Worm (Caenorhabditis elegans): ENCODE results near the gene cest-2.3.

Gene cest-2.3

DNA sequence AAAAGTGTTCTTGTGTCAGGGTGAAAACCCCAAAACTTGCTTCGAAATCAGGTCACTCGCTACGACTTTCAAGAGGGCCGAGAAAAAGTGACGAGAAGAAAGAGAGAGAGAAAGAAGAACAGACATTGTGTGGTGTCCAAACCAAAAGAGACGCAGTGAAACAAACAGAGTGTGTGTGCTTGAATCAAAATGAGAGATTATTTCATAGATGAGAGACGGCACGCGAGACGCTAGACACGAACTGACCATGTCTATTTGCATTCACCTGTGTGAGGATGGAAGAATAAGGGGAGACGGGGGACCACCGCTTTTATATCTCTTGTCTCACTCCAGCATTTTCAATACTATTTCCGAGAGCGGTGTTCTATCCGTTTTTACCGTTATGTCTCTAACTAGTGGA, 46.6 kb downstream of the cest-2.3 start (continued):
- TF ChIP-seq C16A3.4 (tag; optimal IDR thresholded peaks at IDR 0.05) (peak; percentile 59), mab-9 (GFP tag; IDR thresholded peaks at IDR 0.05) (no peak), zip-4 (GFP tag; optimal IDR thresholded peaks at IDR 0.05) (no peak), mdl-1 (tag; optimal IDR thresholded peaks at IDR 0.05) (peak in 1 of 2 experiments; percentile 89), efl-3 (GFP tag; optimal IDR thresholded peaks at IDR 0.05) (no peak), irx-1 (tag; optimal IDR thresholded peaks at IDR 0.05) (peak; percentile 45), nhr-76 (tag; optimal IDR thresholded peaks at IDR 0.05) (no peak), lin-39 (tag; optimal IDR thresholded peaks at IDR 0.05) (no peak), tlp-1 (tag; optimal IDR thresholded peaks at IDR 0.05) (no peak), C04F5.9 (tag; optimal IDR thresholded peaks at IDR 0.05) (no peak), skn-1 (tag; optimal IDR thresholded peaks at IDR 0.05) (peak; percentile 70), lsy-2 (tag; optimal IDR thresholded peaks at IDR 0.05) (peak; percentile 32 to 80), dsc-1 (tag; optimal IDR thresholded peaks at IDR 0.05) (no peak), nhr-12 (tag; optimal IDR thresholded peaks at IDR 0.05) (no peak), nhr-237 (tag; optimal IDR thresholded peaks at IDR 0.05) (peak; percentile 15), Y116A8C.19 (tag; optimal IDR thresholded peaks at IDR 0.05; ENCODE audit: borderline replicate concordance) (no peak), lin-13 (GFP tag; optimal IDR thresholded peaks at IDR 0.05) (peak; percentile 63), fkh-10 (GFP tag; optimal IDR thresholded peaks at IDR 0.05) (no peak), efl-1 (optimal IDR thresholded peaks at IDR 0.05) (peak; percentile 60 to 72), efl-1 (GFP tag; optimal IDR thresholded peaks at IDR 0.05 in 1 of 2) (peak; percentile 16 to 94), aly-2 (tag; optimal IDR thresholded peaks at IDR 0.05) (no peak), lin-15B (tag; optimal IDR thresholded peaks at IDR 0.05) (no peak), elt-2 (tag; optimal IDR thresholded peaks at IDR 0.05) (peak; percentile 25), hlh-17 (GFP tag; optimal IDR thresholded peaks at IDR 0.05; ENCODE audit: borderline replicate concordance) (no peak), unc-62 (GFP tag; optimal IDR thresholded peaks at IDR 0.05) (no peak), hpl-2 (GFP tag; optimal IDR thresholded peaks at IDR 0.05) (no peak), vab-15 (tag; optimal IDR thresholded peaks at IDR 0.05) (no peak), pag-3 (tag; optimal IDR thresholded peaks at IDR 0.05; ENCODE audit: borderline replicate concordance, insufficient read depth) (no peak), nhr-84 (tag; optimal IDR thresholded peaks at IDR 0.05) (no peak), isw-1 (GFP tag; IDR thresholded peaks at IDR 0.05) (no peak; the same call in 1 of the 2 replicates), ztf-11 (tag; optimal IDR thresholded peaks at IDR 0.05) (peak in 1 of 2 experiments; percentile 2), unc-30 (tag; optimal IDR thresholded peaks at IDR 0.05) (no peak), nhr-47 (tag; optimal IDR thresholded peaks at IDR 0.05) (peak; percentile 70), ama-1 (optimal IDR thresholded peaks at IDR 0.05) (peak; percentile 24), ztf-4 (tag; optimal IDR thresholded peaks at IDR 0.05) (peak; percentile 77), jun-1 (tag; optimal IDR thresholded peaks at IDR 0.05) (peak; percentile 65), nhr-11 (tag; optimal IDR thresholded peaks at IDR 0.05) (no peak), pax-3 (tag; optimal IDR thresholded peaks at IDR 0.05) (peak; percentile 65), egl-13 (tag; optimal IDR thresholded peaks at IDR 0.05) (no peak), pqm-1 (tag; optimal IDR thresholded peaks at IDR 0.05) (no peak), grh-1 (GFP tag; IDR thresholded peaks at IDR 0.05) (no peak), rnt-1 (tag; optimal IDR thresholded peaks at IDR 0.05) (peak; percentile 30), lir-3 (tag; optimal IDR thresholded peaks at IDR 0.05; ENCODE audit: poor library complexity) (peak; percentile 24), nhr-28 (tag; optimal IDR thresholded peaks at IDR 0.05) (no peak), sox-4 (tag; optimal IDR thresholded peaks at IDR 0.05) (no peak), nhr-85 (tag) (peak; percentile 94), mep-1 (tag; optimal IDR thresholded peaks at IDR 0.05) (peak; percentile 61), ceh-88 (GFP tag; IDR thresholded peaks at IDR 0.05) (no peak), fos-1 (tag; optimal IDR thresholded peaks at IDR 0.05) (peak; percentile 80), hlh-4 (tag; optimal IDR thresholded peaks at IDR 0.05) (no peak), ceh-8 (GFP tag; optimal IDR thresholded peaks at IDR 0.05) (peak; percentile 65), sptf-1 (tag; optimal IDR thresholded peaks at IDR 0.05) (no peak), elt-3 (tag; optimal IDR thresholded peaks at IDR 0.05) (peak in 2 of 6 experiments; percentile 72 to 83), egl-27 (tag; optimal IDR thresholded peaks at IDR 0.05) (peak in 1 of 2 experiments; percentile 73)
